Fruit fly (Drosophila melanogaster): ENCODE results near the gene ppk.

Gene ppk

DNA sequence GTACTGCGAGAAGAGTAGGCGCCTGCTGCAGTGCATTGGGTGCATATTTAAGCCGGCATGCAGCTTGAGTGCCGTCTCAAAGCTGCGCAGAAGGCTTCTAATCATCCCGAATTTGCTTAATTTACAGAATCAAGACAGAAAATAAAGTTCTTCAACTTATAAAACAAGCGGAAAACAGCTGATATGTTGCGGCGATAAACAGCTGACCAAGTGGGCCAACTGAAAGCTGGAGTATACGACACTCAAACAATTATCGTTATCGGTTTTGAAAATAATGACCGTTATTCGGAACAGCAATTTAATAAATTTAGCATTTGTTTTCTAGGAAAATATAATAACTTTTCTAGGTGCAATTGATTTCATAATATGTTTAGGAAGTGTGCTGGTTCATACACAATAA is 32.4 kb downstream of the ppk start, which contains the start of gene mTTF:
TSS of gene mTTF (minus strand) at position 189 of the 400 bp plus-strand sequence.
- TF ChIP-seq CG17801 (GFP tag; optimal IDR thresholded peaks at IDR 0.05; ENCODE audit: partially characterized antibody), result peak; percentile 13

DNA sequence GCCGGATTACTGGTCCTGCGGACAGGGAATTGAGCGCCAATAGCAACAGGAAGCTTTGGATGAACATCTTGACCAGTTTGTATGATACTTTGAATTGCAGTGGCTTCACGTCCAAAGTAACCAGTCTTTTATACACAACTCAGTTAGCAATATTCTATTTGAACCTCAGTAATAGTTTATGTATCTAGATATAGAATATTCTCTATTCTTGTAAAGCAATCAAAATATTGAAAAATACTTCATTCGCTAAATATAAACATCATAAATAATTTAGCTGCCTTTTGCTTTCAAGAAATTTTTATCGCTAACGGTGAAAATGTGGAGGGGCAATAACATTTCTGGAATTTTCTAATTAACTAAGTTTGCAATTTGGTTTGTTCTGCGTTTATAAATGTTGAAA is 34.4 kb downstream of the ppk start, which contains the start of gene Send2:
TSS of gene Send2 (minus strand) at position 101 of the 400 bp plus-strand sequence.
- TF ChIP-seq CG17801 (GFP tag; optimal IDR thresholded peaks at IDR 0.05; ENCODE audit: partially characterized antibody), result no peak

DNA sequence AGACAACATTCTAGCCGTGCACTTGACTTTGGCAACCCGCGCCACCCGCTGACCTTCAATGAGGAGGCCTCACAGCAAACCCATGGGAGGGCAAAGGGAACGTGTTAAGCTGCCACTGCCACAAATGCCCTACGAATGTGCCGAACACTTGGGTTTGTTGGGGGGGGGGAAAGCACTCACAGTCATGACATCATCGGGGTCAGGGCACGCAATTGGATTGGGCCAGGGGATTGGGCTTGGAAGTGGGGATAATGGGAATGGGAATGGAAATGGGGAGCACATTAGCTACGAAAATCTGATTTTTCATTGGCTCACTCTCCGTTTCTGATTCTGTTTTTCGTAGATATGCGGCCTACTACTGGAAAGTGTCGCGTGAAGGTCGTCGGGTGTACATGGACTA is 40.0 kb downstream of the ppk start:
- no peak for TF ChIP-seq CG17801 (GFP tag; optimal IDR thresholded peaks at IDR 0.05; ENCODE audit: partially characterized antibody)

DNA sequence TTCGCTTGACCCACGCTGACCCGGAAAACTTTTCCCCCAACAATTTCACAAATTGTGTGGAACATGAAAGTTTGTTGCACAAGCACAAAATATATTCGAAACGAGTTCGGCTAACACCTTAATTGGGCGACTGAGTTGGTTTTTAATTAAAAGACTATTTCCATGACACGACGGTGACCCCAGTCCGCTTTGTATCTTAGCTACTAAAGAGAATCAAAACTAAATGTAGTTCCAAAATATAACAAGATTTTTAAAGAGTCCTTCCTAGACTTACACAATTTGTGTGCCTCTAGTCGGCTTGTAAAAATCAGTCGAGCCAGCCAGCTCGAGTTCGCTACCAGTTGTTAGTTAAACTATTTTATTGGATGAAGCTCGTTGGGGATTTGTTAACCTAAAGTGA is 43.0 kb downstream of the ppk start, which contains the start of gene CG15286:
TSS of gene CG15286 (plus strand) at position 301 of the 400 bp plus-strand sequence.
- no peak for TF ChIP-seq CG17801 (GFP tag; optimal IDR thresholded peaks at IDR 0.05; ENCODE audit: partially characterized antibody)

DNA sequence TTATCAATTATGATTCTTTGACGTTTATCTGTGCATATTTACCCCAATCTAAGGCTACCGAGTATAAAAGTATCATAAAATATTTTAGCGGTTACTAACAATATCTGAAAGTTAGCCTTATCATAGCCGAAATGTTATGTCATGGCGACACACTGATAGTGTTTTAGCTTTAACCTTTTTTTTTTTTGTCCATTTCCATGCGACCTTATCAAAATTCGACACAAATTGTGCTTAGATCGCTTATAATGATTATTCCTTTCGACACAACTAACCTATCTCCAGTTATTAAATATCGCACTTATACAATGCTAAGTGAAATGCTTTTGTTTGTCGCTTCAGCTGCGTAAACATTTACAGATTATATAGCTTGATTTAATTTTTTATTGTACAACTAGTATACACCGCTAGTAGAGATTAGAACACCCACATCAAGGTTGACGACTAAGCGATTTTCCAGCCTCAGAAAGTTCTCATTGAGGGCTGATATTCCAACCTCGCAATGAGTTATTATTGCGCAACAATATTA is 44.6 kb downstream of the ppk start:
- no peak for TF ChIP-seq CG17801 (GFP tag; optimal IDR thresholded peaks at IDR 0.05; ENCODE audit: partially characterized antibody)

DNA sequence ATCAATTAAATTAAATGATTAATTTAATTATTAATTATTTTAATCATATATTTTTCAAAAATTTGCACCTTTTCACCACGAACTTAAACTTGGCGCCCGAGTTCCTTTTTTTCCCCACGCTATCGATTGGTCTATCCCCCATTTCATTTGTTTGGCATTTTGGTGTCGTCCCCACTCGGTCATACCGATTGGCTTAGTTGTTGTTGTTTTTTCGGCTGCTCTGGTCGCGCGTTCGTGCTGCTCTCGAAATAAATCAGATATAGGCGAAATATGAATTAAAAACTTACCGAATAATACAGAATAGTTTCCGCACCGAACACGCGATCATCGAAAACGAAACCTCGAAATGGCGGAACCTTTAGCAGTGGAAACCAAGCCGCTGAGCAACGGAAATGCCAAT is 47.0 kb downstream of the ppk start, which contains the start of gene CG33090:
TSS of gene CG33090 (plus strand) at position 194 of the 400 bp plus-strand sequence.
- no peak for TF ChIP-seq CG17801 (GFP tag; optimal IDR thresholded peaks at IDR 0.05; ENCODE audit: partially characterized antibody)
